Fruit fly (Drosophila melanogaster) whole organism, adult: ENCODE data around the gene neb.

ENCODE experiments used
- CG11617 ChIP-seq: fragments of 200-800 bp; sonication (Bioruptor generic); optimal IDR thresholded peaks from 2 replicates; lab custom pipeline; 2017; ENCODE audit warnings: mild to moderate bottlenecking, missing biosample characterization, missing genetic modification reagents, missing genetic modification characterization
- CG12768 ChIP-seq: fragments of 200-800 bp; sonication (Bioruptor generic); optimal IDR thresholded peaks from 2 replicates; lab custom pipeline; 2017; ENCODE audit warnings: missing biosample characterization, missing genetic modification characterization, mild to moderate bottlenecking, moderate library complexity, missing genetic modification reagents
- CG14711 ChIP-seq: fragments of 200-800 bp; sonication (Bioruptor generic); optimal IDR thresholded peaks from 2 replicates; lab custom pipeline; 2018; ENCODE audit warnings: missing biosample characterization, mild to moderate bottlenecking, missing genetic modification characterization, moderate library complexity
- CG1620 ChIP-seq: fragments of 200-800 bp; sonication (Bioruptor generic); optimal IDR thresholded peaks from 2 replicates; lab custom pipeline; 2016; ENCODE audit warnings: missing biosample characterization, missing genetic modification characterization
- CG33017 ChIP-seq: fragments of 200-800 bp; sonication (Bioruptor generic); optimal IDR thresholded peaks from 2 replicates; lab custom pipeline; 2018; ENCODE audit warnings: missing biosample characterization, mild to moderate bottlenecking, missing genetic modification characterization, moderate library complexity
- CG5204 ChIP-seq: fragments of 200-800 bp; sonication (Bioruptor generic); optimal IDR thresholded peaks from 2 replicates; lab custom pipeline; 2016; ENCODE audit warnings: missing biosample characterization, missing genetic modification characterization
- CG7045 ChIP-seq: fragments of 200-800 bp; sonication (Bioruptor generic); optimal IDR thresholded peaks from 2 replicates; lab custom pipeline; 2017; ENCODE audit warnings: missing biosample characterization, mild to moderate bottlenecking, missing genetic modification characterization
- CG7101 ChIP-seq: fragments of 200-800 bp; sonication (Bioruptor generic); optimal IDR thresholded peaks from 2 replicates; lab custom pipeline; 2018; ENCODE audit warnings: missing biosample characterization, mild to moderate bottlenecking, missing genetic modification characterization, moderate library complexity
- Clk ChIP-seq: fragments of 200-800 bp; sonication (Bioruptor generic); optimal IDR thresholded peaks from 2 replicates; lab custom pipeline; 2017; ENCODE audit warnings: missing biosample characterization, missing genetic modification characterization
- Crg-1 ChIP-seq: fragments of 200-800 bp; sonication (Bioruptor generic); optimal IDR thresholded peaks from 2 replicates; lab custom pipeline; 2016; ENCODE audit warnings: missing biosample characterization, missing genetic modification characterization
- Hr96 ChIP-seq: fragments of 200-800 bp; sonication (Bioruptor generic); optimal IDR thresholded peaks from 2 replicates; lab custom pipeline; 2016; ENCODE audit warnings: missing biosample characterization, missing genetic modification characterization
- Mnt ChIP-seq: fragments of 200-800 bp; sonication (Bioruptor generic); optimal IDR thresholded peaks from 2 replicates; lab custom pipeline; 2016; ENCODE audit warnings: missing biosample characterization, mild to moderate bottlenecking, missing genetic modification characterization
- bab1 ChIP-seq: fragments of 200-800 bp; sonication (Bioruptor generic); optimal IDR thresholded peaks from 3 replicates; lab custom pipeline; 2019; ENCODE audit warnings: missing biosample characterization, mild to moderate bottlenecking, missing genetic modification characterization, moderate library complexity
- cic ChIP-seq: fragments of 200-800 bp; sonication (Bioruptor generic); optimal IDR thresholded peaks from 2 replicates; lab custom pipeline; 2017; ENCODE audit warnings: missing biosample characterization, mild to moderate bottlenecking, missing genetic modification characterization, moderate library complexity
- cnc ChIP-seq, 2 experiments: fragments of >200 bp; optimal IDR thresholded peaks; 2 replicates each; lab custom pipeline; 2017
- kay ChIP-seq: fragments of 200-800 bp; sonication (Bioruptor generic); peaks from one replicate; lab custom pipeline; 2016; ENCODE audit warnings: missing biosample characterization, missing genetic modification characterization, borderline replicate concordance
- ovo ChIP-seq: fragments of 200-800 bp; sonication (Bioruptor generic); optimal IDR thresholded peaks from 2 replicates; lab custom pipeline; 2016; ENCODE audit warnings: missing biosample characterization, missing genetic modification characterization
- pad ChIP-seq: fragments of 200-800 bp; sonication (Bioruptor generic); optimal IDR thresholded peaks from 3 replicates; lab custom pipeline; 2017; ENCODE audit warnings: missing biosample characterization, missing genetic modification characterization, mild to moderate bottlenecking, moderate library complexity, missing genetic modification reagents
- tj ChIP-seq: fragments of 200-800 bp; sonication (Bioruptor generic); optimal IDR thresholded peaks from 3 replicates; lab custom pipeline; 2017; ENCODE audit warnings: missing biosample characterization, mild to moderate bottlenecking, missing genetic modification characterization, moderate library complexity
- toe ChIP-seq: fragments of 200-800 bp; sonication (Bioruptor generic); optimal IDR thresholded peaks from 2 replicates; lab custom pipeline; 2016; ENCODE audit warnings: missing biosample characterization, missing genetic modification characterization

The neb gene

DNA sequence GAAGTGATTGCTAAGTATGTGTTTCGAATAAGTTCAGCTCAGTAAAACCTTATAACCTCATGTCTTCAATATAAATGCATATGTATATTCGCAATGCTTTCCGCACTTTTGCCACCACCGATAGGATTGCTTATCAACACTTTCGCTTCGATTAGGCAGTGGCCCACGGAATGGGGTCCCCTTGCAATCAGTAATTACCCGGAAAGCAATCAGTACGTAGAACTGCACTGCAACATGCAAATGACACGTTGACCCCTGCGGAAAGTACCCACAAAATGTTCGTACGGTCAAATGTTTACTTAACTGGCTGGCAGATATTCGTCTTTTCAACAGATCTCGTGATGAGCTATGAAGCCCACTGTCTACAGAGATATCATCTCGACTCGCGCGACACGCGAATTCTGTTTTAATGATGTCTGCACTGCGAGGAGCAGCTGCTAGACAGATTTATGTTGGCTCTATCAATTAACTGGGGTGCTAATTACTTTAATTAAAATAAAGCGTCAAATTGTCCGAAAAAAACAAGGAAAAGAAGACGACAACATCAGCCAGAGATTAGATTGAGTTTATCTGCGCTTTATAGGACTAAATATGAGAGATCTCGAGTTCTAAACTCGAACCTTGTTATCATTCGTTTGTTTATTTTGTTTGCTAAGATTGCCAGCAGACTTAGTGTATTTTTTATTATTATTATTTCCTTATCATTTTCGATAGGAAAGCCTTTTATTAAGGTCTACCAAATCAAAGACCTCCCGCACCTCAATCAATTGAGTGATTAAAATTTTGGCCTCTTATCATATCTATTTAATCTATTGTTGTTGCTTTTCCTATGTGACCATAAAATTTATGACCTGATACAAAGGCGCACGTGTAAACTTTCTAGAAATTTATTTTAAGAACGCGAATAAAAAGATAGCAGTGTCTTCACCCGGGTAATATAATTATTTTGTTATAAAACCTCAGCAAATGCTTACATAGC is 2.2 kb downstream of the neb start:
- TF ChIP-seq toe (GFP tag; lab: Kevin White, UChicago) = no peak
- peak; percentile 95 for TF ChIP-seq kay

DNA sequence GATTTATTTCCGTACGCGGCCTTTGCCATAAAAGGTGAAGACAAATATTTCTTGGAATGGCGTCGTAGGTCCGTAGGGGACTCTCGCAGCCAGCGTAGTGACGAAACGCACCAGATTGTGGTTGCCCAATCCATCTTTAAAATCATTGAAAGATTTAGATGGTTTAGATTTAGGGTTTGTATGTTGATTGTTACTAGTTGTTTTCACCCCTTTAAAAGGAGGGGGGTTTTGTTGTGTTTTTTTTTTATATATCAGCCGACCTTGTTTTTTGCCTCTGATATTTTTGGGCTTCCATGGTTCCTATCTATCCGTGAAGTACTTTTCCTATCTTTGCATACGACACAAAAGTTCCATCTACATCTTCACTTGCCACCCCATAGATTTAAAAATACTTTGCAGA is 3.3 kb downstream of the neb start:
- TF ChIP-seq Hr96 (peak; percentile 60), CG7101 (tag; lab: Kevin White, UChicago) (peak; percentile 44), CG12768 (GFP tag; lab: Kevin White, UChicago) (peak; percentile 14), ovo (GFP tag; lab: Kevin White, UChicago) (no peak), CG5204 (GFP tag; lab: Kevin White, UChicago) (no peak), Clk (peak; percentile 8), CG11617 (peak; percentile 50)

DNA sequence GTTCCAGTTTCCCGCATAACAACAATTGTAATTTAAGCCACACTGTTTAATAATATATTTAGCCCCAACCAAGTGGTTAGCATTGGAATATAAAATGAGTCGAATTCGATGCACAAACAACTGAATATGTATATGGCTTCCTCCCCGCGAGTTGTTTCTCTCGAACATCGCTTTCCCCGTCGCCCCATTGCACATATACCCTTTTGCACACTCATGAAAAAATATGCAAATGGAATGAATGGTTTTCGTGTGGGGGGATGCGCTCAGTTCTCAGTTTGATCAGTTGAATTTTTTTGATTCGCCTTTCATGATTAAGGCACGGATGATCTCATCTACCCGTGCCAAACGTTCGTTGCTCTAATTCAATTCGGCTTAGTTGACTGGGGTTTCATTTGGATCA is 5.2 kb downstream of the neb start:
- peak; percentile 55 for TF ChIP-seq tj (GFP tag; lab: Kevin White, UChicago)
- TF ChIP-seq kay = peak; percentile 72
- TF ChIP-seq CG12768 (GFP tag; lab: Kevin White, UChicago) = peak; percentile 17
- TF ChIP-seq Hr96 = no peak

DNA sequence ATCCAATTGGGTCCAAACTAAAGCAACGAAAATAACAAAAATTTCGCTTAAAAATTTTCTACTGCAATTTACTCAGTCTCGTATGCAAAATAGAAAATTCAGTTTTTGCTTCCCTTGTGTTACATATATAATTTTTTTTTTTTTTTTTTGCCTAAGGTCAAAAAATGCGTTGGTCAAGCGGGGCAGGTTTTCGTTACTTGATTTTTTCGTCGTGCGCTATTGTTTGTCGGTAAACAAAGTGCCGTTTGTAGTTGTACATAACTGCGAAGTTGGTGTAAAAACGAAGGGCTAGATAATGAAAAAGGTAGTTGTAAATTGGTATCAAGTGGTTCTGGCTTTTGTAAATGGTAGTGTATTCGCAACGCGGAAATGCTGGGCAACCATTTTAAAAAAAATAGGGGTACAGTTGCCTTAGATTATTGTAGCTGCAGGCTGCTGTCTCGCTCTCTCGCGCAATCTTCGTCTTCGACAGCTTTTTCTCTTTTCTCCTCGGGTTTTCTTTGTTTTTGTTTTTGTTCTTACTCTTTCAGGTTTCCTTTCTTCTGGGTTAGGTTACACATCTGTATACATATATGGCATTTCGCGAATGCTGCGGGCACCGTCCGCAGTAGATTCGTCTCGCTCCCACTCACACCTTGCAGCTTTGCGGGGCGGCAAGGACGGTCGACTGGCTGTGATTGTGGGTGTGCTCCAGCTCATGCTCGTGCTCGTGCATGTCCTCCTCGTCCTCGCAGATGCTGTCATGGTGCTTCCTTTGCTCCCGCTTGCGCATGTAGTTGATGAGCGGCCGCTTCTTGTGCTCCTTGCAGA is 6.8 kb downstream of the neb start:
- TF ChIP-seq CG12768 (GFP tag; lab: Kevin White, UChicago) = no peak
- no peak for TF ChIP-seq tj (GFP tag; lab: Kevin White, UChicago)
- TF ChIP-seq CG14711 (tag; lab: Kevin White, UChicago) = no peak
- TF ChIP-seq Mnt = no peak
- no peak for TF ChIP-seq kay
- TF ChIP-seq bab1 (GFP tag; lab: Kevin White, UChicago) = no peak
- TF ChIP-seq ovo (GFP tag; lab: Kevin White, UChicago) = peak; percentile 39
- no peak for TF ChIP-seq CG7101 (tag; lab: Kevin White, UChicago)
- TF ChIP-seq cic = no peak

DNA sequence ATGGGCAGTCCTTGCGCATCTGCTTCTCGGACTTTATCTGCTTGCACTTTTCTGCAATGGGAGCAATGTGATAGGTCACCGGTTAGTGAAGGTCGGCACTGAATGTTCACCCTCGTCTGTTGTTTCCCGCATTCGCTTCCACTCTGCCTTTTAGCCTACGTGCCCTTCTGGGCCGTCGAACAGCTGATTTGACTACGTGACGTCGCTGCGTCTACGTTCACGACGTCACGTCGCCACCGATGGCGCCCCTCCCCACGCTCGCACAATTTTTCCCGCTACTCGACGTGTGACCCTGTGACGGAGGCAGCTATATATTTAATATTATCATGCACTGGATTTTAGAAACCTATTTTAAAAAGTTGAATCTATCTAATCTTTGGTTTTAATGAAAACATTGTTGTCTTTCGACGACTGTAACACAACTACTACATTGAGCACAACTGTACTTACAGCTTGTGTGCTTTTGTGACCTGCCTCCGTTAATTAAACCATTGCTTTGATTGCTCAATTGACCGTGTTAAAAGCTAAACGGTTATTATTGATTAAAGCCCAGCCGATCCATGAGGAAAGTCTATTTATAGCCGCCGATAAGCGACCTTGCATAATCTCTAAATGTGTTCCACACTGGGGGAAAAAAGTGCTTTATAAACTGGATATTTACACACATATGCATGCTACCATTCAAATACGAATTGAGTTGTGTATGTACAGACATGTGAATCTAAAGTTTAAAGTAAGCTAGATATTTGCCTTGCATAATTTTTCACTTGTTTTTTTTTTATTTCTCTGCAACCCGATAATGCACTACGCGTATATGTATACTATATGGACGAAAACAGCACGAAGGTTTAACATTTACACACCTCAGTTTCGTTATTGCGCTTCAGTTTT is 7.7 kb downstream of the neb start:
- TF ChIP-seq Clk (peak; percentile 42), bab1 (GFP tag; lab: Kevin White, UChicago) (no peak), CG5204 (GFP tag; lab: Kevin White, UChicago) (no peak), CG14711 (tag; lab: Kevin White, UChicago) (peak; percentile 48), toe (GFP tag; lab: Kevin White, UChicago) (peak; percentile 7), Hr96 (no peak), Crg-1 (GFP tag; lab: Kevin White, UChicago) (no peak), CG12768 (GFP tag; lab: Kevin White, UChicago) (no peak), CG7045 (peak; percentile 12), kay (peak; percentile 60), CG7101 (tag; lab: Kevin White, UChicago) (peak; percentile 58), CG1620 (GFP tag; lab: Kevin White, UChicago) (no peak), tj (GFP tag; lab: Kevin White, UChicago) (peak; percentile 93), cic (no peak), Mnt (no peak), CG33017 (tag; lab: Kevin White, UChicago) (peak; percentile 47), pad (peak; percentile 77), ovo (GFP tag; lab: Kevin White, UChicago) (no peak), cnc (optimal IDR thresholded peaks at IDR 0.05; lab: Kevin White, UChicago) (no peak), CG11617 (peak; percentile 10)

DNA sequence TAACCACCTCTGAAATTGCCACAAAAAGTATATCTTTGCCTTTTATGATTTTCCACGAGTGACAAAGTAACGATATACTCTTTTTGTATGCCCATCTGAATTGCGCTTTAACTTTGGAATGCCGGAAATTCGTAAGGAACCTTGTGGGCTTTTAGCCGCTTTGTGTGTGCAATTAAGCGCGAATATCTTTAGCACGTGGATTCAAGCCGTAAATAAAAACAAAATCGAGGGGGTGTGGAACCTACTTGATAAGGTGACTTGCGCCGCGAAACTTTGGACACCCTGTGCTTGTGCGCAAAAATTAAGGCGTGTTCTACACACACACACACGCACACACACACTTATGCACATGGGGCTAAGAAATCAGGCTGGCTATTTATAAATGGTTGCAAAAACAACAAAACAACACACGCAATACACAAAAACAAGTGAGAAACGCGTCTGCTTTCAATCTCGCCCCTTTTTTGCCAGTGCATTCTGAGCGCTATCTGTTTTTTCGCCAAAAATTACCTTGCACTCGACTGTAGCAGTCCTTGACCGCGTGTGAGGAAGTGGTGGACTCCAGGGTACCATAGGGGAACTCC is 8.6 kb downstream of the neb start:
- TF ChIP-seq CG7045 (no peak), pad (peak; percentile 42), cic (no peak), CG11617 (no peak), CG12768 (GFP tag; lab: Kevin White, UChicago) (no peak), cnc (optimal IDR thresholded peaks at IDR 0.05; lab: Kevin White, UChicago) (no peak), tj (GFP tag; lab: Kevin White, UChicago) (no peak), Clk (no peak), CG5204 (GFP tag; lab: Kevin White, UChicago) (no peak), CG14711 (tag; lab: Kevin White, UChicago) (no peak), toe (GFP tag; lab: Kevin White, UChicago) (no peak), CG33017 (tag; lab: Kevin White, UChicago) (no peak), Mnt (peak; percentile 67)
